Worm (Caenorhabditis elegans) whole organism, early embryonic: ENCODE data around the gene pole-2.
"Not testable (repeated sequence)": the region's sequence is repeated elsewhere in the genome, so short reads cannot be mapped to it uniquely, and the experiment has no call there.

Experiments
- B0310.2 ChIP-seq: sonication (generic microtip); optimal IDR thresholded peaks from 2 replicates; lab custom pipeline; 2016; ENCODE audit warnings: mild to moderate bottlenecking, missing genetic modification characterization, missing compliant biosample characterization
- F13C5.2 ChIP-seq: sonication (generic microtip); optimal IDR thresholded peaks from 2 replicates; lab custom pipeline; 2017; ENCODE audit warnings: mild to moderate bottlenecking, missing genetic modification characterization, inconsistent platforms, missing compliant biosample characterization
- aly-1 ChIP-seq: sonication (generic microtip); optimal IDR thresholded peaks from 2 replicates; lab custom pipeline; 2016; ENCODE audit warnings: missing genetic modification characterization, missing compliant biosample characterization
- ama-1 ChIP-seq: fragments of 150-350 bp; optimal IDR thresholded peaks from 2 replicates; lab custom pipeline; 2014
- ceh-13 ChIP-seq: fragments of 200-800 bp; sonication (Bioruptor generic); optimal IDR thresholded peaks from 2 replicates; lab custom pipeline; 2018; ENCODE audit warnings: mild to moderate bottlenecking, missing genetic modification characterization, missing compliant biosample characterization
- ceh-36 ChIP-seq: sonication (generic microtip); optimal IDR thresholded peaks from 2 replicates; lab custom pipeline; 2016; ENCODE audit warnings: missing genetic modification characterization, inconsistent platforms, missing compliant biosample characterization
- ets-7 ChIP-seq: sonication (generic microtip); optimal IDR thresholded peaks from 2 replicates; lab custom pipeline; 2016; ENCODE audit warnings: missing genotype, missing genetic modification characterization, missing compliant biosample characterization
- flt-1 ChIP-seq: fragments of 200-800 bp; sonication (Bioruptor generic); IDR thresholded peaks from 2 replicates; pipeline ENCODE4 v1.3.6; 2022; ENCODE audit warnings: missing genetic modification characterization, missing compliant biosample characterization
- hmbx-1 ChIP-seq: sonication (generic microtip); optimal IDR thresholded peaks from 2 replicates; lab custom pipeline; 2016; ENCODE audit warnings: mild to moderate bottlenecking, missing genetic modification characterization, missing compliant biosample characterization
- hmg-4 ChIP-seq: fragments of 200-800 bp; sonication (Bioruptor generic); optimal IDR thresholded peaks from 2 replicates; lab custom pipeline; 2018; ENCODE audit warnings: mild to moderate bottlenecking, missing genetic modification characterization, missing compliant biosample characterization
- hnd-1 ChIP-seq: sonication (generic microtip); optimal IDR thresholded peaks from 2 replicates; lab custom pipeline; 2016; ENCODE audit warnings: missing genetic modification characterization, missing compliant biosample characterization
- pes-1 ChIP-seq: fragments of 200-800 bp; sonication (Bioruptor generic); IDR thresholded peaks from 2 replicates; pipeline ENCODE4 v1.3.6; 2022; ENCODE audit warnings: missing genetic modification reagents, missing genetic modification characterization, missing compliant biosample characterization
- scrt-1 ChIP-seq: fragments of 200-800 bp; sonication (Bioruptor generic); IDR thresholded peaks from 2 replicates; pipeline ENCODE4 v1.3.6; 2022; ENCODE audit warnings: missing genetic modification characterization, missing compliant biosample characterization
- sea-1 ChIP-seq: fragments of 200-800 bp; sonication (Bioruptor generic); conservative IDR thresholded peaks from 2 replicates; pipeline ENCODE4 v1.3.6; 2022; ENCODE audit warnings: missing genetic modification characterization, missing compliant biosample characterization
- tbx-11 ChIP-seq: fragments of 200-800 bp; sonication (Bioruptor generic); IDR thresholded peaks from 2 replicates; pipeline ENCODE4 v1.3.6; 2022; ENCODE audit warnings: missing genetic modification characterization, missing compliant biosample characterization
- tbx-37 ChIP-seq: fragments of 200-800 bp; sonication (Bioruptor generic); conservative IDR thresholded peaks from 2 replicates; pipeline ENCODE4 v1.3.6; 2022; ENCODE audit warnings: missing genetic modification reagents, missing genetic modification characterization, missing compliant biosample characterization
- tra-4 ChIP-seq: sonication (generic microtip); optimal IDR thresholded peaks from 2 replicates; lab custom pipeline; 2017; ENCODE audit warnings: missing genetic modification characterization, missing compliant biosample characterization

Gene pole-2

ce11 chrIV:8718153-8718552 lies 31.7 kb upstream of the pole-2 start, which contains the start of gene H23L24.1:
TSS of gene H23L24.1 (plus strand) at chrIV:8718453.
- TF ChIP-seq pes-1 (GFP tag; lab: Robert Waterston, UW), result no peak
- TF ChIP-seq flt-1, result no peak

ce11 chrIV:8715032-8715431 lies 28.6 kb upstream of the pole-2 start, which contains the start of the genes parg-2 and ipla-5:
TSS of gene parg-2 (minus strand) at chrIV:8715132.
TSS of gene ipla-5 (plus strand) at chrIV:8715247.
- TF ChIP-seq sea-1 (GFP tag; lab: Robert Waterston, UW); ceh-36 (tag; lab: Kevin White, UChicago); ceh-13: not testable (repeated sequence)

ce11 chrIV:8708046-8708445 lies 21.6 kb upstream of the pole-2 start:
- TF ChIP-seq ceh-36 (tag; lab: Kevin White, UChicago) (no peak), sea-1 (GFP tag; lab: Robert Waterston, UW) (no peak), tbx-11 (GFP tag; lab: Robert Waterston, UW) (no peak), hmbx-1 (tag; lab: Kevin White, UChicago) (no peak), hnd-1 (tag; lab: Kevin White, UChicago) (no peak), ets-7 (tag; lab: Kevin White, UChicago) (no peak), tbx-37 (GFP tag; lab: Robert Waterston, UW) (no peak), F13C5.2 (tag; lab: Kevin White, UChicago) (no peak), tra-4 (tag; lab: Kevin White, UChicago) (no peak), scrt-1 (no peak), pes-1 (GFP tag; lab: Robert Waterston, UW) (no peak)

DNA sequence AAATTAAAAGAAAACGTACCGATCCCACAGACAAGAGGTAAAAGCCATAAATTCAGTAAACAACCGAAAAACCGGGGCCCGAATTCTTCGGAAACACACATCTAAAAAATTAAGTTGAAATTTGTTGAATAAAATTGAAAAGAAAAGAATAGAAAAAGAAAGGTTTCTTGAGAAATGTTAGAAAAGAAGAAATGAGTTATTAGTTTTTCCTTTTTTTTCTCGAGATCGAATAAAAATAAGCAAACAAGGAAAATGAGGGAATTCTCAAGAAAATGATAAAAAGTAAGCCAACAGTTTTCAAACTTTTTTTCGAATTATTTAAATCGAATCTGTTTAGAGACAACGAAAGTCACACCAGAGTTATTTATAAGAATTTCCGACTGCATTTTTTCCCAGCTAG lies 19.1 kb upstream of the pole-2 start, which contains the start of gene H23L24.4:
Gene H23L24.4, minus strand, starts transcription at position 101 of the 400 bp plus-strand sequence.
- TF ChIP-seq F13C5.2 (tag; lab: Kevin White, UChicago) (no peak), ama-1 (no peak), ceh-36 (tag; lab: Kevin White, UChicago) (no peak), tra-4 (tag; lab: Kevin White, UChicago) (no peak)

DNA sequence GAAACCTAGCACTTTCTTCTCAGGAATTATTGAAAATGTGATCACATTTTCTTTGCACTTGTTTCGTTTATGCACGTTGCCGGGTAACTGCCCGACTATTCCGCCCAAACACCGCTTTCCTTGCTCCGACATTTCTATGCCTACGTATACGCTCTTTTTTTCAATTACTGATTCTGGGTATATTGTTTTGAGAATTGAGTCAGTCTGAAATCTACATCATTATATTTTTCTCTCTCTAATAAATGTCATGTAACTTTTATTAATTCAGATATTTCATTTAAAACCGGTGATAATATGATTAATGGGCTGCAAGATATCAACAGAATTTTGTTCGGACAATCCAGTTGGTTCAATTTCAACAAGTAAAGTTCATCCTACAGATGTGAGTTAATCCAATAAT lies 11.0 kb upstream of the pole-2 start, which contains the start of gene ttll-11:
Gene ttll-11, plus strand, starts transcription at position 301 of the 400 bp plus-strand sequence.
- TF ChIP-seq tbx-11 (GFP tag; lab: Robert Waterston, UW) (no peak), F13C5.2 (tag; lab: Kevin White, UChicago) (no peak)

ce11 chrIV:8691486-8691885 lies 5.1 kb upstream of the pole-2 start, which contains the start of the genes hst-1 and ints-6:
TSS of gene hst-1 (minus strand) at chrIV:8691513.
TSS of gene ints-6 (plus strand) at chrIV:8691745.
- TF ChIP-seq sea-1 (GFP tag; lab: Robert Waterston, UW), result no peak
- TF ChIP-seq F13C5.2 (tag; lab: Kevin White, UChicago), result no peak
- no peak for TF ChIP-seq scrt-1
- no peak for TF ChIP-seq ceh-36 (tag; lab: Kevin White, UChicago)
- no peak for TF ChIP-seq aly-1 (tag; lab: Kevin White, UChicago)
- TF ChIP-seq tra-4 (tag; lab: Kevin White, UChicago), result no peak
- TF ChIP-seq flt-1, result no peak
- no peak for TF ChIP-seq hmg-4 (GFP tag; lab: Kevin White, UChicago)
- TF ChIP-seq hmbx-1 (tag; lab: Kevin White, UChicago), result no peak
- TF ChIP-seq tbx-11 (GFP tag; lab: Robert Waterston, UW), result no peak
- TF ChIP-seq tbx-37 (GFP tag; lab: Robert Waterston, UW), result no peak
- no peak for TF ChIP-seq ceh-13
- no peak for TF ChIP-seq B0310.2 (tag; lab: Kevin White, UChicago)
- no peak for TF ChIP-seq pes-1 (GFP tag; lab: Robert Waterston, UW)
- TF ChIP-seq ets-7 (tag; lab: Kevin White, UChicago), result no peak
- TF ChIP-seq hnd-1 (tag; lab: Kevin White, UChicago), result no peak
- no peak for TF ChIP-seq ama-1

DNA sequence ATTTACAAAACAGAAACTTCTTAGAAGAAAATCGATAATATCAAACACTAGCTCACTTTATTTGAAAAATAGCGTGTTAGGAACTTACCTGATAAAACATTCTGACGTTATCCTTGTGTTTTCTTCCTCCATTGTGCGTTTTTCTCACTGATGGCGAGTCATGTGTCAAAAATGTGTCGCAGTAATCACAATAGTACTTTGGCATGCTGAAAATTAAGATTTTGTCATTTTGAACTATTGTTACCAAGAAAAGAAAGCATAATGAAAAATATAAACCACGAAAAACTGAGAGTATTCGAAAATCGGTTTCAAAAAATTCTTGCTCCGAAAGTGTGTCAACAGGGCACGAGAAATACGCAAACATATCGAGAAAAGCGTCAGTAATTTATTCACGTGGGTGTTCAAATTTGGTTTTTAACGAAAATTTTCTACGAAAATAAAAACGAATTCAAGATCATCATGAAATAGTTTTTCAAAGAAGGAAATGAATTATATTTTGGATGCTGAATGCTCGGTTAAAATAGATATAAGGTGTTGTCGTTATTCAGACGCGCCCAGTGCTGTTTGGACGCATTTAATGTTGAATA lies 1.3 kb upstream of the pole-2 start, which contains the start of gene snrp-3:
Gene snrp-3, minus strand, starts transcription at position 206 of the 587 bp plus-strand sequence.
- TF ChIP-seq F13C5.2 (tag; lab: Kevin White, UChicago) (peak; percentile 41), pes-1 (GFP tag; lab: Robert Waterston, UW) (no peak)

- TF ChIP-seq ets-7 (tag; lab: Kevin White, UChicago), result no peak
- TF ChIP-seq hmbx-1 (tag; lab: Kevin White, UChicago), result no peak
- no peak for TF ChIP-seq ceh-36 (tag; lab: Kevin White, UChicago)
- TF ChIP-seq aly-1 (tag; lab: Kevin White, UChicago), result no peak
- TF ChIP-seq hnd-1 (tag; lab: Kevin White, UChicago), result no peak
- TF ChIP-seq F13C5.2 (tag; lab: Kevin White, UChicago), result no peak
- no peak for TF ChIP-seq tra-4 (tag; lab: Kevin White, UChicago)
- no peak for TF ChIP-seq hmg-4 (GFP tag; lab: Kevin White, UChicago)
These were observed 556 bp upstream of the pole-2 start for ce11 chrIV:8686966-8687365.

ce11 chrIV:8679225-8679624 lies 7.2 kb downstream of the pole-2 start, which contains the start of gene nlp-60:
TSS of gene nlp-60 (minus strand) at chrIV:8679325.
- TF ChIP-seq hmg-4 (GFP tag; lab: Kevin White, UChicago) (no peak), scrt-1 (no peak)
